Worm (Caenorhabditis elegans): ENCODE data around the gene fbxb-34.

The fbxb-34 gene

DNA sequence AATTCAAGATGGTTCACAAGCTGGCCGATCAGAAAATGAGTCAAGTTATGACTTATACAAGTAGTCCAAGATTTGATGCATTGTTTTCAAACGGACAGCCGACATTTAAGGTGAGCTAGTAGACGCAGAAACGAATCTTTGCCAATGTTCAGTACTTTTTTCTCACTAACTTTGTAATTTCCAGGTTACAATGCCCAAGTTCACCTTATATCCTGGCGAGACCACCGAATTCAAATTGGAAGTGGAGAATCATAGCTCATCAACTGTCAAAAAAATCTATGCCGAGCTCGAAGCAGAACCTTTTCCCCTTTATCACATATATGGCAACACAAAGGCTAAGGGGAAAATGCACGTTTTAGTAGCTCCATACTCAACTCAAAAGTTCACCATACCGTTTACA lies 40.3 kb downstream of the fbxb-34 start:
- TF ChIP-seq fkh-10 (GFP tag; optimal IDR thresholded peaks at IDR 0.05) (no peak), pqm-1 (tag; optimal IDR thresholded peaks at IDR 0.05) (no peak), ZK546.5 (tag; optimal IDR thresholded peaks at IDR 0.05) (no peak), eor-1 (tag; optimal IDR thresholded peaks at IDR 0.05) (no peak)

- TF ChIP-seq pha-4 (tag; optimal IDR thresholded peaks at IDR 0.05) (no peak), lin-15B (tag; optimal IDR thresholded peaks at IDR 0.05) (no peak), nhr-237 (tag; optimal IDR thresholded peaks at IDR 0.05) (no peak), tbx-2 (tag; optimal IDR thresholded peaks at IDR 0.05) (no peak), nhr-25 (tag; optimal IDR thresholded peaks at IDR 0.05) (no peak), jun-1 (tag; optimal IDR thresholded peaks at IDR 0.05) (no peak), skn-1 (tag; optimal IDR thresholded peaks at IDR 0.05) (no peak), nhr-67 (tag; optimal IDR thresholded peaks at IDR 0.05) (no peak), fkh-2 (tag; optimal IDR thresholded peaks at IDR 0.05) (no peak), ztf-11 (tag; optimal IDR thresholded peaks at IDR 0.05) (no peak)
These were observed 46.4 kb downstream of the fbxb-34 start, which contains the start of gene T04B8.1 for ce11 chrII:633984-634383. Gene T04B8.1, plus strand, starts transcription at chrII:634284.
